Worm (Caenorhabditis elegans): ENCODE measurements around the gene txdc-17.

ce11 chrIII:2834363-2834762, at the start of gene txdc-17:
- no peak for TF ChIP-seq dao-5 (tag; optimal IDR thresholded peaks at IDR 0.05)
- no peak for TF ChIP-seq W03F9.2 (tag; optimal IDR thresholded peaks at IDR 0.05)
- TF ChIP-seq him-1 (tag; optimal IDR thresholded peaks at IDR 0.05): no peak

Data from whole organism, L4/young adult.